Worm (Caenorhabditis elegans): Measurements from ENCODE around the gene Y54F10BM.22.

- TF ChIP-seq tbx-2 (tag; optimal IDR thresholded peaks at IDR 0.05) (no peak), ztf-4 (tag; optimal IDR thresholded peaks at IDR 0.05) (no peak)
Measured at ce11 chrIII:2328612-2329011, 47.9 kb downstream of the Y54F10BM.22 start.
